Worm (Caenorhabditis elegans) whole organism, L3 larva: Measurements from ENCODE around the gene K08D8.6.
A peak's percentile ranks its signal among the peaks of the same experiment; 100 is the strongest.

ENCODE experiments used
- R02D3.7 ChIP-seq: fragments of 150-350 bp; optimal IDR thresholded peaks from 2 replicates; lab custom pipeline; 2014; ENCODE audit warnings: missing biosample characterization, missing genetic modification characterization
- ZK546.5 ChIP-seq: sonication (generic microtip); optimal IDR thresholded peaks from 2 replicates; lab custom pipeline; 2017; ENCODE audit warnings: missing biosample characterization, missing genetic modification characterization
- aly-2 ChIP-seq: fragments of 150-350 bp; optimal IDR thresholded peaks from 2 replicates; lab custom pipeline; 2014; ENCODE audit warnings: missing biosample characterization, missing genetic modification characterization
- ama-1 ChIP-seq: fragments of 150-350 bp; optimal IDR thresholded peaks from 2 replicates; lab custom pipeline; 2018
- ceh-16 ChIP-seq: sonication (generic microtip); optimal IDR thresholded peaks from 2 replicates; lab custom pipeline; 2017; ENCODE audit warnings: missing biosample characterization, missing genetic modification characterization
- ceh-28 ChIP-seq: fragments of 150-350 bp; optimal IDR thresholded peaks from 2 replicates; lab custom pipeline; 2014; ENCODE audit warnings: missing biosample characterization, missing genetic modification reagents, missing genetic modification characterization
- ceh-82 ChIP-seq: fragments of 150-350 bp; optimal IDR thresholded peaks from 2 replicates; lab custom pipeline; 2014; ENCODE audit warnings: missing biosample characterization, missing genetic modification characterization
- ceh-9 ChIP-seq: sonication (generic microtip); optimal IDR thresholded peaks from 2 replicates; lab custom pipeline; 2018; ENCODE audit warnings: missing biosample characterization, missing genetic modification characterization
- daf-12 ChIP-seq: fragments of 150-350 bp; optimal IDR thresholded peaks from 2 replicates; lab custom pipeline; 2014; ENCODE audit warnings: missing biosample characterization, missing genetic modification reagents, missing genetic modification characterization
- egl-5 ChIP-seq: fragments of 150-350 bp; optimal IDR thresholded peaks from 2 replicates; lab custom pipeline; 2017; ENCODE audit warnings: missing biosample characterization, missing genetic modification reagents, missing genetic modification characterization, inconsistent platforms
- elt-2 ChIP-seq: sonication (generic microtip); optimal IDR thresholded peaks from 2 replicates; lab custom pipeline; 2016; ENCODE audit warnings: missing genetic modification reagents, mild to moderate bottlenecking, missing genetic modification characterization, missing compliant biosample characterization
- fkh-10 ChIP-seq: sonication (generic microtip); optimal IDR thresholded peaks from 2 replicates; lab custom pipeline; 2017; ENCODE audit warnings: missing biosample characterization, missing genetic modification reagents, missing genetic modification characterization
- fos-1 ChIP-seq: fragments of 150-350 bp; optimal IDR thresholded peaks from 2 replicates; lab custom pipeline; 2014; ENCODE audit warnings: missing biosample characterization, missing genetic modification characterization
- hmg-11 ChIP-seq: sonication (generic microtip); optimal IDR thresholded peaks from 2 replicates; lab custom pipeline; 2016; ENCODE audit warnings: missing genetic modification characterization, missing compliant biosample characterization
- jun-1 ChIP-seq: fragments of 150-350 bp; optimal IDR thresholded peaks from 2 replicates; lab custom pipeline; 2014; ENCODE audit warnings: missing biosample characterization, missing genetic modification reagents, missing genetic modification characterization
- lin-15B ChIP-seq: fragments of 150-350 bp; optimal IDR thresholded peaks from 2 replicates; lab custom pipeline; 2014; ENCODE audit warnings: missing biosample characterization, missing genetic modification characterization
- mdl-1 ChIP-seq: fragments of 150-350 bp; optimal IDR thresholded peaks from 2 replicates; lab custom pipeline; 2014; ENCODE audit warnings: missing biosample characterization, missing genetic modification characterization
- mml-1 ChIP-seq: fragments of 150-350 bp; sonication (generic microtip); optimal IDR thresholded peaks from 3 replicates; lab custom pipeline; 2014; ENCODE audit warnings: missing biosample characterization, missing genetic modification characterization
- nfya-1 ChIP-seq: sonication (generic microtip); optimal IDR thresholded peaks from 2 replicates; lab custom pipeline; 2017; ENCODE audit warnings: missing genetic modification characterization, mild to moderate bottlenecking, missing compliant biosample characterization, antibody characterized with exemption, moderate library complexity; ENCODE audit not compliant: insufficient read depth
- nhr-11 ChIP-seq: fragments of 150-350 bp; optimal IDR thresholded peaks from 2 replicates; lab custom pipeline; 2014; ENCODE audit warnings: missing biosample characterization, missing genetic modification characterization
- nhr-12 ChIP-seq: fragments of 150-350 bp; optimal IDR thresholded peaks from 2 replicates; lab custom pipeline; 2014; ENCODE audit warnings: missing biosample characterization, missing genetic modification characterization
- nhr-23 ChIP-seq: fragments of 150-350 bp; optimal IDR thresholded peaks from 2 replicates; lab custom pipeline; 2014; ENCODE audit warnings: missing biosample characterization, missing genetic modification reagents, missing genetic modification characterization
- nhr-237 ChIP-seq: fragments of 150-350 bp; optimal IDR thresholded peaks from 2 replicates; lab custom pipeline; 2014; ENCODE audit warnings: missing biosample characterization, missing genetic modification characterization
- nhr-25 ChIP-seq: sonication (generic microtip); optimal IDR thresholded peaks from 2 replicates; lab custom pipeline; 2017; ENCODE audit warnings: missing biosample characterization, missing genetic modification characterization
- nhr-28 ChIP-seq: fragments of 150-350 bp; optimal IDR thresholded peaks from 2 replicates; lab custom pipeline; 2014; ENCODE audit warnings: missing biosample characterization, missing genetic modification characterization
- nhr-43 ChIP-seq: sonication (generic microtip); optimal IDR thresholded peaks from 2 replicates; lab custom pipeline; 2016; ENCODE audit warnings: mild to moderate bottlenecking, missing genetic modification characterization, missing compliant biosample characterization; ENCODE audit not compliant: poor library complexity, severe bottlenecking
- nhr-67 ChIP-seq: fragments of 150-350 bp; optimal IDR thresholded peaks from 2 replicates; lab custom pipeline; 2014; ENCODE audit warnings: missing biosample characterization, missing genetic modification characterization
- nhr-77 ChIP-seq: fragments of 150-350 bp; optimal IDR thresholded peaks from 2 replicates; lab custom pipeline; 2014; ENCODE audit warnings: missing biosample characterization, missing genetic modification characterization
- pqm-1 ChIP-seq: fragments of 150-350 bp; optimal IDR thresholded peaks from 2 replicates; lab custom pipeline; 2017; ENCODE audit warnings: missing biosample characterization, missing genetic modification characterization, inconsistent platforms
- sea-2 ChIP-seq: fragments of 150-350 bp; sonication (generic microtip); optimal IDR thresholded peaks from 4 replicates; lab custom pipeline; 2014; ENCODE audit warnings: missing biosample characterization, missing genetic modification reagents, missing genetic modification characterization
- skn-1 ChIP-seq: fragments of 150-350 bp; optimal IDR thresholded peaks from 2 replicates; lab custom pipeline; 2014; ENCODE audit warnings: missing biosample characterization, missing genetic modification characterization
- tbx-2 ChIP-seq: sonication (generic microtip); optimal IDR thresholded peaks from 2 replicates; lab custom pipeline; 2016; ENCODE audit warnings: mild to moderate bottlenecking, missing genetic modification characterization, missing compliant biosample characterization
- unc-39 ChIP-seq: sonication (generic microtip); optimal IDR thresholded peaks from 4 replicates; lab custom pipeline; 2017; ENCODE audit warnings: missing biosample characterization, missing genetic modification characterization
- zag-1 ChIP-seq: fragments of 150-350 bp; optimal IDR thresholded peaks from 2 replicates; lab custom pipeline; 2014; ENCODE audit warnings: missing biosample characterization, missing genetic modification characterization
- ztf-11 ChIP-seq: fragments of 150-350 bp; optimal IDR thresholded peaks from 2 replicates; lab custom pipeline; 2014; ENCODE audit warnings: missing biosample characterization, missing genetic modification characterization
- ztf-4 ChIP-seq: fragments of 150-350 bp; optimal IDR thresholded peaks from 2 replicates; lab custom pipeline; 2014; ENCODE audit warnings: missing biosample characterization, missing genetic modification characterization

The K08D8.6 gene

DNA sequence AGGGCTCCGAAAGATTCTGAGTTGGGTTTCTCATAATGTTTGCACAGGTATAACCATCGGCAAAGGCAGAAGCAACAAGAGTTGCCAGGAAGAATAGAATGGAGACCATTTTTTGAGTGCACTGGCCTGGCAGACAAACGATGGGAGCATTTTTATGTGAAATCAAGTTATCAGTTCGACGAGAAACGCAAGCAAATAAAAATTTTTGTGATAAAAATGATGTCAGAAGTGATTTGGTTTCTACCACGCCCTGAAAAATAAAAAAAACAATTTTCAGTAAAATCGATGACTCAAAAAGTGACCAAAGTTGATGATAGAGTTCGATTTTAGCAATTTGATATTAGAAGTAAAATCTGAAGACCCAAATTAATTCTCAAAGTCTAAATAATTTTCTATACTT is 19.6 kb upstream of the K08D8.6 start, which contains the start of gene K08D8.4:
TSS of gene K08D8.4 (minus strand) at position 128 of the 400 bp plus-strand sequence.
- TF ChIP-seq tbx-2 (tag; lab: Kevin White, UChicago) = no peak
- TF ChIP-seq sea-2 = no peak
- TF ChIP-seq fkh-10 (GFP tag; lab: Kevin White, UChicago) = no peak
- TF ChIP-seq nhr-11 (tag; lab: Kevin White, UChicago) = no peak
- TF ChIP-seq ceh-9 (tag; lab: Kevin White, UChicago) = no peak
- TF ChIP-seq nfya-1 (tag; lab: Kevin White, UChicago) = no peak
- TF ChIP-seq nhr-67 (tag; lab: Kevin White, UChicago) = no peak
- peak; percentile 73 for TF ChIP-seq pqm-1
- TF ChIP-seq zag-1 = no peak
- TF ChIP-seq elt-2 (tag; lab: Kevin White, UChicago) = peak; percentile 78
- TF ChIP-seq nhr-28 = no peak

DNA sequence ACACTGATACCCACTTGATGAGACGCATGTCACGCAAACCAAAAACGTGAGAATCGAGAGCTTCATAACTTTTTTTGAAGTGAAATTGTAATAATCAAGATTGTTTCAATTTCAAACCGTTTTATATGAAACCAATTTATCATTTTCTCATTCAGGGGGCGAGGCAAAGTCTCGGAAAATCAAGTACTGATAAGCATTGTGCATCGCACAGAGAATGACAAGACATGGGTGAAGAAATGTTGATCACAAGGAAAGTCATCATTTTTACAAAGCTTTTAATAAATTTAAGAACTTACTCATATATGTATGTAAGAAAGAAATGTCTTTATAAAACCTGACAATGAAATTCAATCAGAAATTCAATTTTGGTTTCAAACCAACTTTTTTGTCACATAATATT is 16.2 kb upstream of the K08D8.6 start, which contains the start of gene K08D8.3:
TSS of gene K08D8.3 (minus strand) at position 131 of the 400 bp plus-strand sequence.
- TF ChIP-seq skn-1 (tag; lab: Kevin White, UChicago) (peak; percentile 69), nhr-12 (tag; lab: Kevin White, UChicago) (no peak), nhr-77 (tag; lab: Kevin White, UChicago) (no peak), nhr-11 (tag; lab: Kevin White, UChicago) (no peak), elt-2 (tag; lab: Kevin White, UChicago) (peak; percentile 80), mdl-1 (tag; lab: Kevin White, UChicago) (no peak), pqm-1 (peak; percentile 82)
- TF ChIP-seq, all 47 proteins: peak for 3

DNA sequence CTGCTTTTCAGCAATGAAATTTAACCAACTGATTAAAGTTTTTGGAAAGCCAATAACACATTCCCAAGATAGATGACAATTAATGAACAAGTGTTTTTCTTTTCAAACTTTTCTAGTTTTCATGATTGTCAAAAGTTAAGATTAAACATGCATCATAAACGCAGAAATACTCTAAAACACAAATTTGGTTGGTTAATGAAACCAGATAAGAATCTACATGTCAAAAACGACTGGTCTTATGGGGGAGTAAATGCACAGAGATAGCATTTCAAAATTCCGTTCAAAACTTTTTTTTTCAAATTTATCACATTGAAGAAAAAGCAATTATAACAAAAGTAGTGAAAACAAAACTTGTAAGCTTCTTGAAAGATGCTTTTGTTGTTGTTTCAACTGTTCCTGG is 13.4 kb upstream of the K08D8.6 start:
- TF ChIP-seq elt-2 (tag; lab: Kevin White, UChicago) (peak; percentile 64), nhr-11 (tag; lab: Kevin White, UChicago) (no peak)

DNA sequence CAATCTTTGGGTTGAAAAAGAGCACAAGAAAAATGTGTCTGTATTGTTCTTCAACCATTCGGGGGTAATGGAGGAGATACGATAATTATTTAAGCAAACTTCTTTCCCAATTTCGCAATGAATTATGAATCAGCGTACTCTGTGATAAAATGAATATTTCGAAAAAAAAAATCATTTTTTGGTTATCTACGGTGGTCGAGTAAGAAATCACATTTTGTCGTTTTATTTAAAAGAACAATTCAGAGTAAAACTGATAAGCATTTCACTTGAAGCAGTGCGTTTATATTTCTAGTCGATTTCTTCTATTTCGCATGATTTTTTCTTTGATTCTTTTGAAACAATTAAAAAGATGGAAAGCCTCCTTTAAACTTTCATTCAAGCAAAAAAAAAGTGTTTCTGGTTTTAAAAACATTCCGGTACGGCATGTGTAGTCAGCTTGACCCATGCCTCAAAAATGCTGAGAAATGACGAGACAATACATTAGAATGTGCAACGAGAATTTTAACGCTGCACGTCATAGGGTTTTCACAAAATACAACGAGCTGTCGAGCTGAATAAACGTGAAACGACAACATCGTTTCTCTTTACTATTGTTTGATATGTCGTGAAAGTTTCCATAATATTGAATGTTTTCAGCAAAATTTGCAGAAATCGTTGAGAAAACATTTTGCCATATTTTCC is 12.3 kb upstream of the K08D8.6 start, which contains the start of gene K08D8.2:
TSS of gene K08D8.2 (plus strand) at position 631 of the 681 bp plus-strand sequence.
- TF ChIP-seq elt-2 (tag; lab: Kevin White, UChicago) (peak; percentile 61), fos-1 (tag; lab: Kevin White, UChicago) (no peak)

DNA sequence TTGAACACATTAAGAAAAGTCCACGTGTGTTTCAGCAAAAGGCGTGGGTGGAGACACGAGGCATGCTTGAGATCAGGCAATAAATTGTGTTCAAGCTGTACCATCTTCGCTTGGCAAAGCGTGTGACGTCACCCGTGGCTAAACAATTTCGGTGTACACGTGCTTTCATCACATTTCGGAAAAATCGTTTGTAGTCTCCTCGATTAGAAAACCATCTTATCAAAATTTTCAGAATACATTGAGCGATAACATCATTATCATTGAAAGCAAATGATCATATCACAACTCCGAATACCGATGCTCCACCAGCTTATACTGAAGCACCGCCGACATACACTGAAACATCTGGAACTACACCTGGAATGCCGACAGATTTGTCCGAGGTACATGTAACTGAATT is 11.3 kb upstream of the K08D8.6 start:
- no peak for TF ChIP-seq mml-1 (tag; lab: Kevin White, UChicago)
- peak; percentile 86 for TF ChIP-seq elt-2 (tag; lab: Kevin White, UChicago)
- no peak for TF ChIP-seq hmg-11 (tag; lab: Kevin White, UChicago)
- TF ChIP-seq zag-1 = no peak
- TF ChIP-seq nhr-23 (tag; lab: Kevin White, UChicago) = no peak
- TF ChIP-seq jun-1 = peak; percentile 50
- TF ChIP-seq nhr-43 (tag; lab: Kevin White, UChicago) = no peak
- TF ChIP-seq ceh-16 = no peak
- TF ChIP-seq ama-1 (lab: Kevin White, UChicago) = no peak
- no peak for TF ChIP-seq ZK546.5 (tag; lab: Kevin White, UChicago)
- no peak for TF ChIP-seq ztf-11 (tag; lab: Kevin White, UChicago)
- no peak for TF ChIP-seq daf-12 (tag; lab: Kevin White, UChicago)
- TF ChIP-seq nhr-25 (tag; lab: Kevin White, UChicago) = no peak
- no peak for TF ChIP-seq fkh-10 (GFP tag; lab: Kevin White, UChicago)
- no peak for TF ChIP-seq unc-39 (tag; lab: Kevin White, UChicago)
- TF ChIP-seq tbx-2 (tag; lab: Kevin White, UChicago) = no peak
- peak; percentile 51 for TF ChIP-seq pqm-1
- TF ChIP-seq nhr-237 (tag; lab: Kevin White, UChicago) = no peak
- TF ChIP-seq nhr-77 (tag; lab: Kevin White, UChicago) = no peak
- no peak for TF ChIP-seq egl-5
- TF ChIP-seq ztf-4 (tag; lab: Kevin White, UChicago) = no peak

DNA sequence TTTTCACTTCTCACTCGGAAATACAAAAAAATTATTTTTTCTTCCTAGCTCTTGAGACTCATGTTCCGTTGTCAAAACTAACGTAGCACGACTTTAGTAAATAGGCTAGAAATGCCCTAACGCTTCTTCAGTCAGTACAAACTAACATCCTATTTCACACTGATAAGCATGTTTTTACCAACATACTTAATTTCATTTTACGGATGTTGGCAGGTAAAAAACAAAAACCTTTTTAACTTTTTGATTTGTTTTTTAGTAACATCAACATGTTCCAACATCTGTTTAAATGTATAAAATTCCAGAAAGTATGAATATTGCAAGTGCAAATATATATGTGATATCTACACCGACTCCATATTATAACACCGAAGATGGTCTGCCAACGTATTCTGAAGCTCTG is 10.0 kb upstream of the K08D8.6 start, which contains the start of gene K08D8.10:
TSS of gene K08D8.10 (plus strand) at position 301 of the 400 bp plus-strand sequence.
- TF ChIP-seq nhr-67 (tag; lab: Kevin White, UChicago) = no peak
- no peak for TF ChIP-seq nhr-43 (tag; lab: Kevin White, UChicago)
- no peak for TF ChIP-seq zag-1
- no peak for TF ChIP-seq ceh-28
- no peak for TF ChIP-seq lin-15B
- TF ChIP-seq ceh-82 (tag; lab: Kevin White, UChicago) = no peak
- TF ChIP-seq pqm-1 = no peak
- TF ChIP-seq aly-2 (tag; lab: Kevin White, UChicago) = no peak
- TF ChIP-seq R02D3.7 = no peak
- TF ChIP-seq nhr-28 = no peak
